Worm (Caenorhabditis elegans) whole organism, L4 larva: Measurements from ENCODE around the gene ZK1320.11.

Source experiments
- ceh-32 ChIP-seq: sonication (generic microtip); optimal IDR thresholded peaks from 2 replicates; lab custom pipeline; 2016; ENCODE audit warnings: mild to moderate bottlenecking, missing genetic modification characterization, missing compliant biosample characterization; ENCODE audit not compliant: poor library complexity
- dve-1 ChIP-seq: sonication (generic microtip); optimal IDR thresholded peaks from 2 replicates; lab custom pipeline; 2017; ENCODE audit warnings: antibody characterized with exemption, mild to moderate bottlenecking, missing genetic modification characterization, missing compliant biosample characterization; ENCODE audit not compliant: insufficient read depth
- hmg-1.1 ChIP-seq: fragments of 200-800 bp; sonication (Bioruptor generic); IDR thresholded peaks from 2 replicates; pipeline ENCODE4 v1.3.6; 2022; ENCODE audit warnings: missing genetic modification reagents, missing genetic modification characterization, missing compliant biosample characterization
- lin-13 ChIP-seq: fragments of 150-350 bp; optimal IDR thresholded peaks from 2 replicates; lab custom pipeline; 2014; ENCODE audit warnings: missing biosample characterization, missing genetic modification reagents, missing genetic modification characterization
- lin-39 ChIP-seq: fragments of 150-350 bp; optimal IDR thresholded peaks from 2 replicates; lab custom pipeline; 2014; ENCODE audit warnings: missing biosample characterization, missing genetic modification reagents, missing genetic modification characterization
- nhr-10 ChIP-seq: fragments of 150-350 bp; optimal IDR thresholded peaks from 2 replicates; lab custom pipeline; 2014; ENCODE audit warnings: missing biosample characterization, missing genetic modification characterization
- nhr-11 ChIP-seq: fragments of 150-350 bp; optimal IDR thresholded peaks from 2 replicates; lab custom pipeline; 2014; ENCODE audit warnings: missing biosample characterization, missing genetic modification characterization
- nhr-25 ChIP-seq: sonication (generic microtip); optimal IDR thresholded peaks from 2 replicates; lab custom pipeline; 2017; ENCODE audit warnings: missing genetic modification characterization, mild to moderate bottlenecking, missing compliant biosample characterization, antibody characterized with exemption, moderate library complexity, borderline replicate concordance; ENCODE audit not compliant: insufficient read depth
- nhr-28 ChIP-seq: fragments of 150-350 bp; optimal IDR thresholded peaks from 2 replicates; lab custom pipeline; 2014; ENCODE audit warnings: missing biosample characterization, missing genetic modification characterization
- nhr-76 ChIP-seq: fragments of 150-350 bp; optimal IDR thresholded peaks from 2 replicates; lab custom pipeline; 2014; ENCODE audit warnings: missing biosample characterization, missing genetic modification characterization
- pha-4 ChIP-seq, 2 experiments: fragments of 150-350 bp in 1 of 2; fragments of 200-800 bp in 1 of 2; sonication (Bioruptor generic) in 1 of 2; IDR thresholded peaks in 1 of 2; optimal IDR thresholded peaks in 1 of 2; 2 replicates each; pipeline versions ENCODE4 v1.3.6 to Lab custom; 2014 to 2022; ENCODE audit warnings: missing genetic modification characterization in 2 of 2, missing genetic modification reagents in 2 of 2, missing biosample characterization in 1 of 2, missing compliant biosample characterization in 1 of 2

- TF ChIP-seq dve-1 (tag; lab: Kevin White, UChicago) (no peak), nhr-76 (no peak), lin-39 (tag; lab: Kevin White, UChicago) (no peak), ceh-32 (no peak), pha-4 (GFP tag; IDR thresholded peaks at IDR 0.05; lab: Robert Waterston, UW) (peak; percentile 58; the same call in 1 of the 2 replicates), pha-4 (tag; optimal IDR thresholded peaks at IDR 0.05; lab: Kevin White, UChicago) (no peak), nhr-10 (no peak), nhr-11 (tag; lab: Kevin White, UChicago) (no peak), nhr-25 (tag; lab: Kevin White, UChicago) (no peak), nhr-28 (tag; lab: Kevin White, UChicago) (no peak), lin-13 (GFP tag; lab: Kevin White, UChicago) (no peak), hmg-1.1 (GFP tag; lab: Robert Waterston, UW) (no peak)
These were observed 45.7 kb downstream of the ZK1320.11 start for ce11 chrII:9713083-9713482.
